Fruit fly (Drosophila melanogaster) whole organism, embryonic: ENCODE data around the gene lilli.

Experiments
- BEAF-32 ChIP-seq: fragments of 200-800 bp; sonication (Bioruptor generic); optimal IDR thresholded peaks from 3 replicates; lab custom pipeline; 2017; ENCODE audit warnings: missing biosample characterization, missing genetic modification characterization, mild to moderate bottlenecking, moderate library complexity, missing genetic modification reagents
- CG10654 ChIP-seq: fragments of 200-800 bp; sonication (Bioruptor generic); optimal IDR thresholded peaks from 2 replicates; lab custom pipeline; 2016; ENCODE audit warnings: missing biosample characterization, missing genetic modification characterization
- CG10979 ChIP-seq: fragments of 200-800 bp; sonication (Bioruptor generic); optimal IDR thresholded peaks from 2 replicates; lab custom pipeline; 2018; ENCODE audit warnings: missing biosample characterization, mild to moderate bottlenecking, missing genetic modification characterization, moderate library complexity
- CG11398 ChIP-seq: fragments of 200-800 bp; sonication (Bioruptor generic); optimal IDR thresholded peaks from 2 replicates; lab custom pipeline; 2016; ENCODE audit warnings: missing biosample characterization, missing genetic modification characterization
- CG11695 ChIP-seq: fragments of 200-800 bp; sonication (Bioruptor generic); IDR thresholded peaks from 3 replicates; pipeline ENCODE4 v1.3.6; 2022; ENCODE audit warnings: missing biosample characterization, missing genetic modification characterization
- CG1233 ChIP-seq: fragments of 200-800 bp; sonication (Bioruptor generic); optimal IDR thresholded peaks from 4 replicates; lab custom pipeline; 2018; ENCODE audit warnings: missing biosample characterization, mild to moderate bottlenecking, missing genetic modification characterization
- CG13424 ChIP-seq: fragments of 200-800 bp; sonication (Bioruptor generic); optimal IDR thresholded peaks from 2 replicates; lab custom pipeline; 2019; ENCODE audit warnings: missing biosample characterization, mild to moderate bottlenecking, missing genetic modification characterization, moderate library complexity
- CG13775 ChIP-seq: fragments of 200-800 bp; sonication (Bioruptor generic); optimal IDR thresholded peaks from 3 replicates; lab custom pipeline; 2017; ENCODE audit warnings: missing biosample characterization, mild to moderate bottlenecking, missing genetic modification characterization
- CG1529 ChIP-seq: fragments of 200-800 bp; sonication (Bioruptor generic); optimal IDR thresholded peaks from 3 replicates; lab custom pipeline; 2018; ENCODE audit warnings: missing biosample characterization, missing genetic modification characterization
- CG17186 ChIP-seq: fragments of 200-800 bp; sonication (Bioruptor generic); optimal IDR thresholded peaks from 3 replicates; lab custom pipeline; 2017; ENCODE audit warnings: missing biosample characterization, missing genetic modification reagents, missing genetic modification characterization
- CG17912 ChIP-seq: fragments of 200-800 bp; sonication (Bioruptor generic); optimal IDR thresholded peaks from 2 replicates; lab custom pipeline; 2018; ENCODE audit warnings: missing biosample characterization, mild to moderate bottlenecking, missing genetic modification characterization
- CG1792 ChIP-seq: fragments of 200-800 bp; sonication (Bioruptor generic); optimal IDR thresholded peaks from 2 replicates; lab custom pipeline; 2016; ENCODE audit warnings: missing biosample characterization, missing genetic modification characterization
- CG18262 ChIP-seq: fragments of 200-800 bp; optimal IDR thresholded peaks from 3 replicates; lab custom pipeline; 2019; ENCODE audit warnings: missing biosample characterization, mild to moderate bottlenecking, missing genetic modification characterization, moderate library complexity
- CG18764 ChIP-seq: fragments of 200-800 bp; sonication (Bioruptor generic); optimal IDR thresholded peaks from 3 replicates; lab custom pipeline; 2016; ENCODE audit warnings: missing biosample characterization, missing genetic modification characterization
- CG3847 ChIP-seq: fragments of 200-800 bp; sonication (Bioruptor generic); IDR thresholded peaks from 2 replicates; pipeline ENCODE4 v1.3.6; 2022; ENCODE audit warnings: missing biosample characterization, missing genetic modification characterization
- CG42726 ChIP-seq: fragments of 200-800 bp; sonication (Bioruptor generic); IDR thresholded peaks from 2 replicates; pipeline ENCODE4 v1.3.6; 2022; ENCODE audit warnings: missing biosample characterization, missing genetic modification characterization; ENCODE audit not compliant: partially characterized antibody
- CG6175 ChIP-seq: fragments of 200-800 bp; sonication (Bioruptor generic); IDR thresholded peaks from 3 replicates; pipeline ENCODE4 v1.3.6; 2022; ENCODE audit warnings: missing biosample characterization, missing genetic modification characterization
- CG7839 ChIP-seq: fragments of 200-800 bp; sonication (Bioruptor generic); optimal IDR thresholded peaks from 3 replicates; lab custom pipeline; 2018; ENCODE audit warnings: missing biosample characterization, mild to moderate bottlenecking, missing genetic modification characterization, moderate library complexity
- CG8089 ChIP-seq: fragments of 200-800 bp; sonication (Bioruptor generic); optimal IDR thresholded peaks from 3 replicates; lab custom pipeline; 2016; ENCODE audit warnings: missing biosample characterization, missing genetic modification characterization
- CG8765 ChIP-seq: fragments of 200-800 bp; sonication (Bioruptor generic); IDR thresholded peaks from 2 replicates; pipeline ENCODE4 v1.3.6; 2022; ENCODE audit warnings: missing biosample characterization, missing genetic modification characterization
- CG9932 ChIP-seq: fragments of 200-800 bp; sonication (Bioruptor generic); IDR thresholded peaks from 2 replicates; pipeline ENCODE4 v1.3.6; 2022; ENCODE audit warnings: missing biosample characterization, missing genetic modification characterization
- D19A ChIP-seq: fragments of 200-800 bp; optimal IDR thresholded peaks from 3 replicates; lab custom pipeline; 2019; ENCODE audit warnings: missing biosample characterization, mild to moderate bottlenecking, missing genetic modification characterization, moderate library complexity
- HLH3B ChIP-seq: fragments of 200-800 bp; sonication (Bioruptor generic); IDR thresholded peaks from 2 replicates; pipeline ENCODE4 v1.3.6; 2022; ENCODE audit warnings: missing biosample characterization, missing genetic modification characterization
- Hsf ChIP-seq: fragments of 200-800 bp; sonication (Bioruptor generic); optimal IDR thresholded peaks from 3 replicates; lab custom pipeline; 2016; ENCODE audit warnings: missing biosample characterization, missing genetic modification characterization
- Meics ChIP-seq: fragments of 200-800 bp; sonication (Bioruptor generic); optimal IDR thresholded peaks from 2 replicates; lab custom pipeline; 2017; ENCODE audit warnings: missing biosample characterization, mild to moderate bottlenecking, missing genetic modification characterization
- Neu2 ChIP-seq: fragments of 200-800 bp; sonication (Bioruptor generic); optimal IDR thresholded peaks from 3 replicates; lab custom pipeline; 2016; ENCODE audit warnings: missing biosample characterization, missing genetic modification characterization, borderline replicate concordance
- Optix ChIP-seq: fragments of 200-800 bp; sonication (Bioruptor generic); IDR thresholded peaks from 3 replicates; pipeline ENCODE4 v1.3.6; 2022; ENCODE audit warnings: missing biosample characterization, missing genetic modification characterization
- PHDP ChIP-seq: fragments of 200-800 bp; sonication (Bioruptor generic); optimal IDR thresholded peaks from 3 replicates; lab custom pipeline; 2018; ENCODE audit warnings: missing biosample characterization, mild to moderate bottlenecking, missing genetic modification characterization, moderate library complexity
- Poxn ChIP-seq: fragments of 200-800 bp; sonication (Bioruptor generic); IDR thresholded peaks from 2 replicates; pipeline ENCODE4 v1.3.6; 2022; ENCODE audit warnings: missing biosample characterization, missing genetic modification characterization
- Rfx ChIP-seq: fragments of 200-800 bp; sonication (Bioruptor generic); IDR thresholded peaks from 2 replicates; pipeline ENCODE4 v1.3.6; 2022; ENCODE audit warnings: missing biosample characterization, missing genetic modification characterization
- Trl ChIP-seq, 3 experiments: fragments of >200 bp in 2 of 3; fragments of 200-800 bp in 1 of 3; sonication (Bioruptor generic) in 1 of 3; optimal IDR thresholded peaks; 2 replicates in 1 of 3; 3 replicates in 2 of 3; lab custom pipeline; 2016 to 2017; ENCODE audit warnings: missing biosample characterization in 1 of 3, missing genetic modification characterization in 1 of 3
- Vsx1 ChIP-seq: fragments of 200-800 bp; sonication (Bioruptor generic); optimal IDR thresholded peaks from 2 replicates; lab custom pipeline; 2017; ENCODE audit warnings: missing biosample characterization, mild to moderate bottlenecking, missing genetic modification characterization, missing genetic modification reagents
- bsh ChIP-seq, 2 experiments: fragments of 200-800 bp; sonication (Bioruptor generic); optimal IDR thresholded peaks; 2 replicates each; lab custom pipeline; 2017 to 2018; ENCODE audit warnings: mild to moderate bottlenecking in 2 of 2, missing biosample characterization in 2 of 2, missing genetic modification characterization in 2 of 2, moderate library complexity in 1 of 2
- caup ChIP-seq: fragments of 200-800 bp; sonication (Bioruptor generic); optimal IDR thresholded peaks from 3 replicates; lab custom pipeline; 2017; ENCODE audit warnings: missing biosample characterization, mild to moderate bottlenecking, missing genetic modification characterization, moderate library complexity; ENCODE audit not compliant: severe bottlenecking
- fd96Cb ChIP-seq: fragments of 200-800 bp; sonication (Bioruptor generic); optimal IDR thresholded peaks from 2 replicates; lab custom pipeline; 2018; ENCODE audit warnings: missing biosample characterization, mild to moderate bottlenecking, missing genetic modification characterization, moderate library complexity
- fru ChIP-seq: fragments of >200 bp; optimal IDR thresholded peaks from 2 replicates; lab custom pipeline; 2017
- hbn ChIP-seq: fragments of 200-800 bp; sonication (Bioruptor generic); IDR thresholded peaks from 2 replicates; pipeline ENCODE4 v1.3.6; 2022; ENCODE audit warnings: missing biosample characterization, missing genetic modification characterization; ENCODE audit not compliant: partially characterized antibody
- maf-S ChIP-seq: fragments of 200-800 bp; sonication (Bioruptor generic); optimal IDR thresholded peaks from 2 replicates; lab custom pipeline; 2016; ENCODE audit warnings: missing biosample characterization, missing genetic modification characterization
- nerfin-1 ChIP-seq: fragments of 200-800 bp; sonication (Bioruptor generic); optimal IDR thresholded peaks from 3 replicates; lab custom pipeline; 2019; ENCODE audit warnings: missing biosample characterization, mild to moderate bottlenecking, missing genetic modification characterization, moderate library complexity
- oc ChIP-seq: fragments of 200-800 bp; sonication (Bioruptor generic); optimal IDR thresholded peaks from 2 replicates; lab custom pipeline; 2018; ENCODE audit warnings: missing biosample characterization, mild to moderate bottlenecking, missing genetic modification characterization, moderate library complexity
- p53 ChIP-seq: fragments of 200-800 bp; sonication (Bioruptor generic); optimal IDR thresholded peaks from 2 replicates; lab custom pipeline; 2016; ENCODE audit warnings: missing biosample characterization, missing genetic modification characterization
- peb ChIP-seq: fragments of 200-800 bp; sonication (Bioruptor generic); IDR thresholded peaks from 2 replicates; pipeline ENCODE4 v1.3.6; 2022; ENCODE audit warnings: missing biosample characterization, missing genetic modification characterization
- sima ChIP-seq: fragments of 200-800 bp; sonication (Bioruptor generic); optimal IDR thresholded peaks from 2 replicates; lab custom pipeline; 2016; ENCODE audit warnings: missing biosample characterization, missing genetic modification characterization
- ssp ChIP-seq: fragments of 200-800 bp; sonication (Bioruptor generic); IDR thresholded peaks from 2 replicates; pipeline ENCODE4 v1.3.6; 2022; ENCODE audit warnings: missing biosample characterization, missing genetic modification characterization
- tap ChIP-seq: fragments of 200-800 bp; optimal IDR thresholded peaks from 3 replicates; lab custom pipeline; 2019; ENCODE audit warnings: missing biosample characterization, mild to moderate bottlenecking, missing genetic modification characterization, moderate library complexity
- tio ChIP-seq: fragments of 200-800 bp; sonication (Bioruptor generic); optimal IDR thresholded peaks from 2 replicates; lab custom pipeline; 2017; ENCODE audit warnings: missing biosample characterization, missing genetic modification characterization, inconsistent platforms
- trem ChIP-seq: fragments of 200-800 bp; optimal IDR thresholded peaks from 3 replicates; lab custom pipeline; 2019; ENCODE audit warnings: missing biosample characterization, mild to moderate bottlenecking, missing genetic modification characterization, moderate library complexity
- unpg ChIP-seq: fragments of 200-800 bp; sonication (Bioruptor generic); optimal IDR thresholded peaks from 3 replicates; lab custom pipeline; 2018; ENCODE audit warnings: missing biosample characterization, mild to moderate bottlenecking, missing genetic modification characterization, moderate library complexity
- zen2 ChIP-seq: fragments of 200-800 bp; sonication (Bioruptor generic); IDR thresholded peaks from 3 replicates; pipeline ENCODE4 v1.3.6; 2022; ENCODE audit warnings: missing biosample characterization, missing genetic modification characterization; ENCODE audit not compliant: partially characterized antibody
- zf30C ChIP-seq: fragments of 200-800 bp; sonication (Bioruptor generic); optimal IDR thresholded peaks from 3 replicates; lab custom pipeline; 2018; ENCODE audit warnings: missing biosample characterization, mild to moderate bottlenecking, missing genetic modification characterization

The lilli gene

dm6 chr2L:2878859-2879258 lies 6.9 kb upstream of the lilli start, which contains the start of gene RabGGTb (continued):
- TF ChIP-seq caup (GFP tag; lab: Kevin White, UChicago) = peak; percentile 25
- TF ChIP-seq tio = no peak
- TF ChIP-seq CG8089 (GFP tag; lab: Kevin White, UChicago) = peak; percentile 6
- no peak for TF ChIP-seq CG1233 (GFP tag; lab: Kevin White, UChicago)
- TF ChIP-seq CG6175 = peak; percentile 61; the same call in 1 of the 3 replicates
- TF ChIP-seq CG17912 (GFP tag; lab: Kevin White, UChicago) = no peak
- peak; percentile 46 for TF ChIP-seq unpg (GFP tag; lab: Kevin White, UChicago)
- peak; percentile 59 for TF ChIP-seq Hsf (GFP tag; lab: Kevin White, UChicago)
- TF ChIP-seq tap = peak; percentile 32
- TF ChIP-seq CG17186 (GFP tag; lab: Kevin White, UChicago) = peak; percentile 39
- no peak for TF ChIP-seq fru (lab: Kevin White, UChicago)
- peak; percentile 35 for TF ChIP-seq CG10979 (tag; lab: Kevin White, UChicago)
- 0 out of 2 replicates have a peak, but pooled peaks have one; percentile 13 for TF ChIP-seq Poxn
- no peak for TF ChIP-seq Neu2 (GFP tag; lab: Kevin White, UChicago)
- peak in 1 of 2 experiments; percentile 36 for TF ChIP-seq bsh (GFP tag; optimal IDR thresholded peaks at IDR 0.05; lab: Kevin White, UChicago)
- TF ChIP-seq CG18262 (tag; lab: Kevin White, UChicago) = peak; percentile 18
- peak; percentile 83 for TF ChIP-seq CG3847 (GFP tag; lab: Robert Waterston, UW)
- peak; percentile 51 for TF ChIP-seq Vsx1 (GFP tag; lab: Kevin White, UChicago)
- TF ChIP-seq p53 = peak; percentile 7
- peak; percentile 11 for TF ChIP-seq fd96Cb (tag; lab: Kevin White, UChicago)
- TF ChIP-seq CG1792 (GFP tag; lab: Kevin White, UChicago) = peak; percentile 48
- TF ChIP-seq maf-S = peak; percentile 25
- TF ChIP-seq D19A (tag; lab: Kevin White, UChicago) = no peak
- no peak for TF ChIP-seq nerfin-1 (tag; lab: Kevin White, UChicago)
- peak; percentile 20 for TF ChIP-seq CG1529 (GFP tag; lab: Kevin White, UChicago)
- peak; percentile 49 for TF ChIP-seq oc
- TF ChIP-seq CG13775 = peak; percentile 29
- peak; percentile 50; the same call in 1 of the 2 replicates for TF ChIP-seq hbn (GFP tag; lab: Robert Waterston, UW)
- TF ChIP-seq CG9932 (GFP tag; lab: Robert Waterston, UW) = peak; percentile 86
- peak; percentile 46 for TF ChIP-seq CG8765 (GFP tag; lab: Robert Waterston, UW)
- TF ChIP-seq CG42726 (GFP tag; lab: Robert Waterston, UW) = no peak
- peak; percentile 37; the same call in 1 of the 2 replicates for TF ChIP-seq peb
- TF ChIP-seq trem (tag; lab: Kevin White, UChicago) = no peak
- TF ChIP-seq CG18764 (GFP tag; lab: Kevin White, UChicago) = no peak
- peak; percentile 41 for TF ChIP-seq CG11398 (GFP tag; lab: Kevin White, UChicago)
- TF ChIP-seq Trl (optimal IDR thresholded peaks at IDR 0.05; lab: Kevin White, UChicago) = no peak
- peak; percentile 35 for TF ChIP-seq Trl (GFP tag; optimal IDR thresholded peaks at IDR 0.05; lab: Kevin White, UChicago)
- TF ChIP-seq ssp = peak; percentile 42
- TF ChIP-seq BEAF-32 (GFP tag; lab: Kevin White, UChicago) = peak; percentile 2
- TF ChIP-seq CG11695 (GFP tag; lab: Robert Waterston, UW) = peak; percentile 64; the same call in 2 of the 3 replicates
- TF ChIP-seq CG13424 (tag; lab: Kevin White, UChicago) = peak; percentile 52
- peak; percentile 66 for TF ChIP-seq Meics (GFP tag; lab: Kevin White, UChicago)
- peak; percentile 62; the same call in 1 of the 2 replicates for TF ChIP-seq HLH3B (GFP tag; lab: Robert Waterston, UW)
- TF ChIP-seq sima = no peak
- peak; percentile 59; the same call in 1 of the 3 replicates for TF ChIP-seq Optix
- TF ChIP-seq zen2 (GFP tag; lab: Robert Waterston, UW) = peak; percentile 34; the same call in 1 of the 3 replicates
- peak; percentile 56 for TF ChIP-seq CG7839 (tag; lab: Kevin White, UChicago)
- TF ChIP-seq zf30C (GFP tag; lab: Kevin White, UChicago) = no peak
- TF ChIP-seq PHDP (tag; lab: Kevin White, UChicago) = peak; percentile 49
- TF ChIP-seq CG10654 = no peak
- peak; percentile 92 for TF ChIP-seq Rfx (GFP tag; lab: Robert Waterston, UW)
